Fruit fly (Drosophila melanogaster) whole organism, adult: ENCODE results near the gene CG42585.
"Not testable (repeated sequence)": the region's sequence is repeated elsewhere in the genome, so short reads cannot be mapped to it uniquely, and the experiment has no call there.

Experiments
- CG11617 ChIP-seq: fragments of 200-800 bp; sonication (Bioruptor generic); optimal IDR thresholded peaks from 2 replicates; lab custom pipeline; 2017; ENCODE audit warnings: mild to moderate bottlenecking, missing biosample characterization, missing genetic modification reagents, missing genetic modification characterization
- CG14711 ChIP-seq: fragments of 200-800 bp; sonication (Bioruptor generic); optimal IDR thresholded peaks from 2 replicates; lab custom pipeline; 2018; ENCODE audit warnings: missing biosample characterization, mild to moderate bottlenecking, missing genetic modification characterization, moderate library complexity
- CG1620 ChIP-seq: fragments of 200-800 bp; sonication (Bioruptor generic); optimal IDR thresholded peaks from 2 replicates; lab custom pipeline; 2016; ENCODE audit warnings: missing biosample characterization, missing genetic modification characterization
- CG5204 ChIP-seq: fragments of 200-800 bp; sonication (Bioruptor generic); optimal IDR thresholded peaks from 2 replicates; lab custom pipeline; 2016; ENCODE audit warnings: missing biosample characterization, missing genetic modification characterization
- CG7045 ChIP-seq: fragments of 200-800 bp; sonication (Bioruptor generic); optimal IDR thresholded peaks from 2 replicates; lab custom pipeline; 2017; ENCODE audit warnings: missing biosample characterization, mild to moderate bottlenecking, missing genetic modification characterization
- CG7101 ChIP-seq: fragments of 200-800 bp; sonication (Bioruptor generic); optimal IDR thresholded peaks from 2 replicates; lab custom pipeline; 2018; ENCODE audit warnings: missing biosample characterization, mild to moderate bottlenecking, missing genetic modification characterization, moderate library complexity
- Crg-1 ChIP-seq: fragments of 200-800 bp; sonication (Bioruptor generic); optimal IDR thresholded peaks from 2 replicates; lab custom pipeline; 2016; ENCODE audit warnings: missing biosample characterization, missing genetic modification characterization
- cnc ChIP-seq, 2 experiments: fragments of >200 bp; optimal IDR thresholded peaks; 2 replicates each; lab custom pipeline; 2017
- ovo ChIP-seq: fragments of 200-800 bp; sonication (Bioruptor generic); optimal IDR thresholded peaks from 2 replicates; lab custom pipeline; 2016; ENCODE audit warnings: missing biosample characterization, missing genetic modification characterization
- pad ChIP-seq: fragments of 200-800 bp; sonication (Bioruptor generic); optimal IDR thresholded peaks from 3 replicates; lab custom pipeline; 2017; ENCODE audit warnings: missing biosample characterization, missing genetic modification characterization, mild to moderate bottlenecking, moderate library complexity, missing genetic modification reagents
- tj ChIP-seq: fragments of 200-800 bp; sonication (Bioruptor generic); optimal IDR thresholded peaks from 3 replicates; lab custom pipeline; 2017; ENCODE audit warnings: missing biosample characterization, mild to moderate bottlenecking, missing genetic modification characterization, moderate library complexity

DNA sequence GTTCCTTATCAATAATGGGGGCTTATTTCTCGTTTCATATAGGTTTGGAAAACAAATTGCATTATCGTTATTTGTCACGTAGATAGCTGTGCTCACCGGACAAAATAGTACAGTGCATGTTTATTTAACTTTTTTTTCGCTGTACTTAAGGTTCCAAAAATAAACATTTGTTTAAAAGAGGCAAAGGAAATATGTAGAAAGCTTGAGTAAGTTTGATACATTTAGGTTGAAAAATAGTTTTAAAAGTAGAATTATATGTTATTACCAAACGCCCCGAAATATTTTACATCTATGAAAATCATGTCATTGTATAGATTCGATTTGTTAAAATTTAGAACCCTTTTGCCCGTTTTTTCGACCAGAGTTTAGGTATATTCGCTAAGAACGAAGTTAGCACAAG is 4.2 kb upstream of the CG42585 start, which contains the start of gene CG31835:
- TF ChIP-seq Crg-1 (GFP tag; lab: Kevin White, UChicago); cnc (optimal IDR thresholded peaks at IDR 0.05; lab: Kevin White, UChicago); CG7101 (tag; lab: Kevin White, UChicago); CG5204 (GFP tag; lab: Kevin White, UChicago); ovo; CG11617 (GFP tag; lab: Kevin White, UChicago); pad; CG1620 (GFP tag; lab: Kevin White, UChicago); CG7045; tj; CG14711 (tag; lab: Kevin White, UChicago): not testable (repeated sequence)
